Worm (Caenorhabditis elegans) whole organism, L2 larva: ENCODE data around the gene F55C12.4.

Experiments used
- R02D3.7 ChIP-seq: fragments of 150-350 bp; optimal IDR thresholded peaks from 2 replicates; lab custom pipeline; 2014; ENCODE audit warnings: missing biosample characterization, missing genetic modification characterization
- nhr-25 ChIP-seq: fragments of 150-350 bp; sonication (generic microtip); optimal IDR thresholded peaks from 3 replicates; lab custom pipeline; 2014; ENCODE audit warnings: missing biosample characterization, missing genetic modification characterization
- nhr-6 ChIP-seq: fragments of 150-350 bp; optimal IDR thresholded peaks from 2 replicates; lab custom pipeline; 2014; ENCODE audit warnings: missing biosample characterization, missing genetic modification characterization
- sem-4 ChIP-seq: fragments of 150-350 bp; optimal IDR thresholded peaks from 2 replicates; lab custom pipeline; 2014; ENCODE audit warnings: missing biosample characterization, missing genetic modification reagents, missing genetic modification characterization
- unc-62 ChIP-seq: fragments of 150-350 bp; optimal IDR thresholded peaks from 2 replicates; lab custom pipeline; 2014; ENCODE audit warnings: missing biosample characterization, missing genetic modification reagents, missing genetic modification characterization
- ztf-4 ChIP-seq: fragments of 150-350 bp; optimal IDR thresholded peaks from 2 replicates; lab custom pipeline; 2014; ENCODE audit warnings: missing biosample characterization, missing genetic modification characterization

- TF ChIP-seq unc-62 (GFP tag; lab: Kevin White, UChicago) (no peak), R02D3.7 (tag; lab: Kevin White, UChicago) (no peak), sem-4 (no peak), nhr-25 (no peak), ztf-4 (tag; lab: Kevin White, UChicago) (no peak), nhr-6 (no peak)
These were observed 48.1 kb upstream of the F55C12.4 start, which contains the start of gene F59G1.8 for ce11 chrII:5906274-5906673.
